Worm (Caenorhabditis elegans) whole organism, late embryonic: ENCODE measurements around the gene C45B11.2.

ENCODE experiments used
- C08G9.2 ChIP-seq: sonication (generic microtip); optimal IDR thresholded peaks from 2 replicates; lab custom pipeline; 2016; ENCODE audit warnings: mild to moderate bottlenecking, missing genetic modification characterization, moderate library complexity, missing compliant biosample characterization
- C38D4.7 ChIP-seq: fragments of 200-800 bp; sonication (Bioruptor generic); optimal IDR thresholded peaks from 2 replicates; lab custom pipeline; 2018; ENCODE audit warnings: mild to moderate bottlenecking, missing genetic modification characterization, moderate library complexity, missing compliant biosample characterization
- F13H6.1 ChIP-seq: sonication (generic microtip); optimal IDR thresholded peaks from 2 replicates; lab custom pipeline; 2016; ENCODE audit warnings: missing genetic modification characterization, missing compliant biosample characterization
- T23F11.4 ChIP-seq: fragments of 200-800 bp; sonication (Bioruptor generic); optimal IDR thresholded peaks from 2 replicates; lab custom pipeline; 2018; ENCODE audit warnings: mild to moderate bottlenecking, missing genetic modification characterization, missing compliant biosample characterization
- Y22D7AL.16 ChIP-seq: sonication (generic microtip); optimal IDR thresholded peaks from 2 replicates; lab custom pipeline; 2016; ENCODE audit warnings: missing genetic modification characterization, missing compliant biosample characterization
- ahr-1 ChIP-seq: sonication (generic microtip); optimal IDR thresholded peaks from 2 replicates; lab custom pipeline; 2016; ENCODE audit warnings: missing genetic modification characterization, missing compliant biosample characterization
- ceh-14 ChIP-seq: sonication (generic microtip); optimal IDR thresholded peaks from 2 replicates; lab custom pipeline; 2016; ENCODE audit warnings: missing genotype, missing genetic modification characterization, missing compliant biosample characterization
- ceh-18 ChIP-seq: sonication (generic microtip); optimal IDR thresholded peaks from 2 replicates; lab custom pipeline; 2016; ENCODE audit warnings: missing genetic modification characterization, missing compliant biosample characterization
- ceh-19 ChIP-seq: fragments of 200-800 bp; sonication (Bioruptor generic); optimal IDR thresholded peaks from 2 replicates; lab custom pipeline; 2018; ENCODE audit warnings: mild to moderate bottlenecking, missing genetic modification characterization, missing compliant biosample characterization
- ceh-30 ChIP-seq: fragments of 150-350 bp; optimal IDR thresholded peaks from 2 replicates; lab custom pipeline; 2014; ENCODE audit warnings: missing biosample characterization, missing genetic modification characterization
- ceh-31 ChIP-seq: sonication (generic microtip); optimal IDR thresholded peaks from 2 replicates; lab custom pipeline; 2016; ENCODE audit warnings: missing genetic modification characterization, missing compliant biosample characterization
- dmd-4 ChIP-seq: sonication (generic microtip); optimal IDR thresholded peaks from 2 replicates; lab custom pipeline; 2016; ENCODE audit warnings: borderline replicate concordance, missing genetic modification characterization, missing compliant biosample characterization
- elt-2 ChIP-seq: sonication (generic microtip); optimal IDR thresholded peaks from 2 replicates; lab custom pipeline; 2016; ENCODE audit warnings: missing genetic modification reagents, missing genetic modification characterization, missing compliant biosample characterization
- elt-4 ChIP-seq: sonication (generic microtip); optimal IDR thresholded peaks from 2 replicates; lab custom pipeline; 2016; ENCODE audit warnings: missing genetic modification characterization, missing compliant biosample characterization
- ets-4 ChIP-seq: sonication (generic microtip); optimal IDR thresholded peaks from 2 replicates; lab custom pipeline; 2016; ENCODE audit warnings: missing genetic modification characterization, missing compliant biosample characterization
- fax-1 ChIP-seq: sonication (generic microtip); optimal IDR thresholded peaks from 2 replicates; lab custom pipeline; 2016; ENCODE audit warnings: missing genotype, missing genetic modification characterization, missing compliant biosample characterization
- fkh-6 ChIP-seq: sonication (generic microtip); optimal IDR thresholded peaks from 2 replicates; lab custom pipeline; 2016; ENCODE audit warnings: missing genetic modification characterization, missing compliant biosample characterization
- gmeb-2 ChIP-seq: sonication (generic microtip); optimal IDR thresholded peaks from 2 replicates; lab custom pipeline; 2016; ENCODE audit warnings: missing genetic modification characterization, inconsistent platforms, missing compliant biosample characterization
- hlh-13 ChIP-seq: fragments of 200-800 bp; sonication (Bioruptor generic); optimal IDR thresholded peaks from 2 replicates; lab custom pipeline; 2018; ENCODE audit warnings: mild to moderate bottlenecking, missing genetic modification characterization, missing compliant biosample characterization
- hlh-30 ChIP-seq: sonication (generic microtip); optimal IDR thresholded peaks from 2 replicates; lab custom pipeline; 2017; ENCODE audit warnings: antibody characterized with exemption, missing genetic modification characterization, missing compliant biosample characterization; ENCODE audit not compliant: insufficient read depth
- hlh-8 ChIP-seq: sonication (generic microtip); optimal IDR thresholded peaks from 2 replicates; lab custom pipeline; 2016; ENCODE audit warnings: missing genotype, missing genetic modification characterization, missing compliant biosample characterization
- nfya-1 ChIP-seq: sonication (generic microtip); optimal IDR thresholded peaks from 2 replicates; lab custom pipeline; 2017; ENCODE audit warnings: missing genetic modification characterization, mild to moderate bottlenecking, missing compliant biosample characterization, antibody characterized with exemption, moderate library complexity
- npax-4 ChIP-seq: sonication (generic microtip); optimal IDR thresholded peaks from 2 replicates; lab custom pipeline; 2016; ENCODE audit warnings: missing genetic modification characterization, missing compliant biosample characterization
- odd-2 ChIP-seq: sonication (generic microtip); optimal IDR thresholded peaks from 2 replicates; lab custom pipeline; 2017; ENCODE audit warnings: antibody characterized with exemption, mild to moderate bottlenecking, missing genetic modification characterization, missing compliant biosample characterization
- pag-3 ChIP-seq: sonication (generic microtip); optimal IDR thresholded peaks from 2 replicates; lab custom pipeline; 2016; ENCODE audit warnings: missing compliant biosample characterization, missing genetic modification characterization, borderline replicate concordance
- pat-9 ChIP-seq: fragments of 200-800 bp; sonication (Bioruptor generic); optimal IDR thresholded peaks from 2 replicates; lab custom pipeline; 2018; ENCODE audit warnings: mild to moderate bottlenecking, missing genetic modification characterization, moderate library complexity, missing compliant biosample characterization
- pax-1 ChIP-seq: fragments of 150-350 bp; optimal IDR thresholded peaks from 2 replicates; lab custom pipeline; 2014; ENCODE audit warnings: missing biosample characterization, missing genetic modification characterization
- ref-2 ChIP-seq: sonication (generic microtip); optimal IDR thresholded peaks from 2 replicates; lab custom pipeline; 2016; ENCODE audit warnings: missing genetic modification characterization, missing compliant biosample characterization
- rnt-1 ChIP-seq: sonication (generic microtip); optimal IDR thresholded peaks from 2 replicates; lab custom pipeline; 2016; ENCODE audit warnings: missing genetic modification characterization, missing compliant biosample characterization
- sdc-2 ChIP-seq: sonication (generic microtip); optimal IDR thresholded peaks from 2 replicates; lab custom pipeline; 2016; ENCODE audit warnings: missing genotype, missing genetic modification characterization, missing compliant biosample characterization
- sox-2 ChIP-seq: fragments of 200-800 bp; sonication (Bioruptor generic); IDR thresholded peaks from 2 replicates; pipeline ENCODE4 v1.3.6; 2022; ENCODE audit warnings: missing genetic modification reagents, missing genetic modification characterization, missing compliant biosample characterization
- syd-9 ChIP-seq: sonication (generic microtip); optimal IDR thresholded peaks from 2 replicates; lab custom pipeline; 2016; ENCODE audit warnings: mild to moderate bottlenecking, missing genetic modification characterization, moderate library complexity, missing compliant biosample characterization
- tbx-2 ChIP-seq: sonication (generic microtip); optimal IDR thresholded peaks from 2 replicates; lab custom pipeline; 2016; ENCODE audit warnings: missing genetic modification characterization, missing compliant biosample characterization
- tbx-7 ChIP-seq: sonication (generic microtip); optimal IDR thresholded peaks from 2 replicates; lab custom pipeline; 2016; ENCODE audit warnings: missing genotype, missing genetic modification characterization, missing compliant biosample characterization
- unc-42 ChIP-seq: sonication (generic microtip); optimal IDR thresholded peaks from 2 replicates; lab custom pipeline; 2016; ENCODE audit warnings: missing genotype, missing genetic modification characterization, missing compliant biosample characterization
- unc-55 ChIP-seq: sonication (generic microtip); optimal IDR thresholded peaks from 2 replicates; lab custom pipeline; 2017; ENCODE audit warnings: missing biosample characterization, missing genetic modification reagents, missing genetic modification characterization
- unc-86 ChIP-seq: sonication (generic microtip); optimal IDR thresholded peaks from 2 replicates; lab custom pipeline; 2016; ENCODE audit warnings: missing genetic modification characterization, missing compliant biosample characterization
- ztf-16 ChIP-seq: sonication (generic microtip); optimal IDR thresholded peaks from 2 replicates; lab custom pipeline; 2017; ENCODE audit warnings: missing genetic modification characterization, missing compliant biosample characterization

The C45B11.2 gene

ce11 chrV:11078104-11078724 is 35.7 kb downstream of the C45B11.2 start, which contains the start of gene act-2:
Gene act-2 (minus strand): TSS chrV:11078154.
- TF ChIP-seq npax-4 (tag; lab: Kevin White, UChicago) (no peak), pat-9 (tag; lab: Kevin White, UChicago) (no peak), C38D4.7 (GFP tag; lab: Kevin White, UChicago) (no peak), tbx-2 (tag; lab: Kevin White, UChicago) (peak; percentile 53), sdc-2 (tag; lab: Kevin White, UChicago) (no peak), pax-1 (tag; lab: Kevin White, UChicago) (peak; percentile 13), syd-9 (no peak), T23F11.4 (GFP tag; lab: Kevin White, UChicago) (no peak), ceh-14 (tag; lab: Kevin White, UChicago) (no peak), ets-4 (tag; lab: Kevin White, UChicago) (no peak), nfya-1 (tag; lab: Kevin White, UChicago) (peak; percentile 40), elt-4 (tag; lab: Kevin White, UChicago) (no peak), unc-42 (tag; lab: Kevin White, UChicago) (peak; percentile 58), rnt-1 (tag; lab: Kevin White, UChicago) (peak; percentile 26), hlh-30 (tag; lab: Kevin White, UChicago) (peak; percentile 8), ceh-18 (peak; percentile 32), ztf-16 (tag; lab: Kevin White, UChicago) (peak; percentile 12), ceh-31 (tag; lab: Kevin White, UChicago) (peak; percentile 37), pag-3 (tag; lab: Kevin White, UChicago) (no peak), elt-2 (tag; lab: Kevin White, UChicago) (peak; percentile 91)

- TF ChIP-seq npax-4 (tag; lab: Kevin White, UChicago) (no peak), tbx-7 (tag; lab: Kevin White, UChicago) (no peak), ceh-30 (no peak), hlh-8 (no peak), gmeb-2 (tag; lab: Kevin White, UChicago) (no peak), odd-2 (tag; lab: Kevin White, UChicago) (no peak), ahr-1 (tag; lab: Kevin White, UChicago) (no peak), ceh-19 (GFP tag; lab: Kevin White, UChicago) (no peak), unc-55 (GFP tag; lab: Kevin White, UChicago) (no peak), fkh-6 (tag; lab: Kevin White, UChicago) (no peak), dmd-4 (no peak), ref-2 (tag; lab: Kevin White, UChicago) (no peak), unc-86 (tag; lab: Kevin White, UChicago) (no peak), pax-1 (tag; lab: Kevin White, UChicago) (no peak), sox-2 (no peak), hlh-13 (GFP tag; lab: Kevin White, UChicago) (no peak), fax-1 (tag; lab: Kevin White, UChicago) (no peak), F13H6.1 (tag; lab: Kevin White, UChicago) (no peak), Y22D7AL.16 (no peak), C08G9.2 (no peak)
Observed at ce11 chrV:11078874-11079273, 36.4 kb downstream of the C45B11.2 start.
